Worm (Caenorhabditis elegans): Measurements from ENCODE around the gene E04F6.10.

- TF ChIP-seq fkh-10 (GFP tag; optimal IDR thresholded peaks at IDR 0.05), result no peak
- no peak for TF ChIP-seq unc-62 (GFP tag; optimal IDR thresholded peaks at IDR 0.05)
- no peak for TF ChIP-seq skn-1 (tag; optimal IDR thresholded peaks at IDR 0.05)
- no peak for TF ChIP-seq sea-2 (GFP tag; optimal IDR thresholded peaks at IDR 0.05)
- no peak for TF ChIP-seq ztf-4 (tag; optimal IDR thresholded peaks at IDR 0.05)
- TF ChIP-seq fos-1 (tag; optimal IDR thresholded peaks at IDR 0.05), result no peak
These were observed 36.1 kb upstream of the E04F6.10 start, which contains the start of gene lsm-4 for ce11 chrII:7253073-7253472.
